Worm (Caenorhabditis elegans): ENCODE measurements around the gene cap-2.

cap-2 gene

ce11 chrII:10840067-10840466, 28.9 kb upstream of the cap-2 start (continued):
- TF ChIP-seq mdl-1 (tag; optimal IDR thresholded peaks at IDR 0.05) (peak; percentile 12 to 40), alr-1 (tag; optimal IDR thresholded peaks at IDR 0.05) (no peak), lin-11 (tag; optimal IDR thresholded peaks at IDR 0.05) (peak; percentile 53), crh-2 (tag; optimal IDR thresholded peaks at IDR 0.05) (peak; percentile 81), blmp-1 (tag; optimal IDR thresholded peaks at IDR 0.05; ENCODE audit: insufficient read depth) (peak; percentile 28), unc-55 (GFP tag; optimal IDR thresholded peaks at IDR 0.05) (peak; percentile 47), Y55F3AM.14 (GFP tag; optimal IDR thresholded peaks at IDR 0.05) (peak; percentile 74), skn-1 (tag; optimal IDR thresholded peaks at IDR 0.05) (no peak), zag-1 (tag; optimal IDR thresholded peaks at IDR 0.05) (peak; percentile 45), nhr-23 (tag; optimal IDR thresholded peaks at IDR 0.05) (no peak), ztf-4 (tag; optimal IDR thresholded peaks at IDR 0.05) (peak; percentile 39), R02D3.7 (tag; optimal IDR thresholded peaks at IDR 0.05) (peak; percentile 24), sma-9 (GFP tag; optimal IDR thresholded peaks at IDR 0.05) (peak; percentile 81), sma-9 (tag; optimal IDR thresholded peaks at IDR 0.05) (no peak)

DNA sequence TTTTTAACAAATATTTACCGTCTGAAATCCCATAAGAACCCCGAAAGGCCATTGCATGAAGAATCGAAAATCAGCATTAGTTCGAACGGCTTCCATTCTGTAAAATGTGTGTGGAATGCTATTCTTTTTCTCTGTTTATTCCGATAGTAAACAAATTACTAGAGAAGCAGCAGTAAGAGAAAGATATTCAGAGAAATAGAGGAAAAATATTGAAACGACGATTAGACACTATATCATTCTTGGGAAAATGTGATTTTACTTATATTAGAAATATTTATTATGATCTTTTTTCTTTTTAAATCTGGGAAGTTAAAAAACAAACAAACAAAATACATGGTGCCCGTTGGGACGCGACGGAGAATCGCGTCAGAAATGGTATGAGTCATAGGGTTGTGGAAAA, 25.5 kb upstream of the cap-2 start, which contains the start of gene M106.8:
Gene M106.8 (minus strand): TSS at position 101 of the 400 bp plus-strand sequence.
- TF ChIP-seq ceh-82 (tag; optimal IDR thresholded peaks at IDR 0.05) (no peak), ama-1 (optimal IDR thresholded peaks at IDR 0.05) (no peak), skn-1 (tag; optimal IDR thresholded peaks at IDR 0.05) (no peak), aly-2 (tag; optimal IDR thresholded peaks at IDR 0.05) (no peak), nhr-12 (tag; optimal IDR thresholded peaks at IDR 0.05) (no peak), nhr-237 (tag; optimal IDR thresholded peaks at IDR 0.05) (no peak), elt-1 (tag; optimal IDR thresholded peaks at IDR 0.05) (no peak)

DNA sequence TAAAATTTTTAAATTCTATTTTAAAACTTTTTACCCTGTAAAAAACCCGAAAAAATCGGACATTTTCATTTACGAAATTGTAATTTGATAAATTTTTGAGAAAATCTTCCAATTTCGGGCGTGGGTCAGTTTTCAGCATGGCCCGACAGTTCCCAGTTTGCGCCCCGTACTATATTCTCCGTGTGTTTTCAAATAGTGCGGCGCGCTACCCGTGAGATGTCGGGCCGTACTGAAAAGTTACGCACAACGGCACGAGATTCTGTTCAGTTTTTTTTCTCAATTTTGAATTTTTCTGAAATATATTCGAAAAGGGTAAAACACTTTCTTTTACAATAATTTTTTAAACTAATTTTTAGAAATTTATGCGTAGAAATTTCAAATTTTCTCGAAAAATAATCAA, 21.9 kb upstream of the cap-2 start:
- TF ChIP-seq nhr-23 (tag; optimal IDR thresholded peaks at IDR 0.05) (no peak), unc-62 (GFP tag; optimal IDR thresholded peaks at IDR 0.05) (no peak), mbf-1 (tag; optimal IDR thresholded peaks at IDR 0.05) (no peak), ceh-82 (tag; optimal IDR thresholded peaks at IDR 0.05) (no peak), unc-55 (GFP tag; optimal IDR thresholded peaks at IDR 0.05) (no peak), ztf-11 (tag; optimal IDR thresholded peaks at IDR 0.05) (no peak), dmd-4 (tag; optimal IDR thresholded peaks at IDR 0.05) (no peak), alr-1 (tag; optimal IDR thresholded peaks at IDR 0.05) (no peak), R02D3.7 (tag; optimal IDR thresholded peaks at IDR 0.05) (no peak)

ce11 chrII:10849903-10850302, 19.1 kb upstream of the cap-2 start, which contains the start of gene M106.2:
Gene M106.2 (minus strand): TSS chrII:10850003.
- TF ChIP-seq nhr-77 (tag; optimal IDR thresholded peaks at IDR 0.05) = no peak
- TF ChIP-seq mdl-1 (tag; optimal IDR thresholded peaks at IDR 0.05) = no peak
- TF ChIP-seq nhr-237 (tag; optimal IDR thresholded peaks at IDR 0.05) = no peak
- TF ChIP-seq lin-39 (tag; optimal IDR thresholded peaks at IDR 0.05) = no peak

DNA sequence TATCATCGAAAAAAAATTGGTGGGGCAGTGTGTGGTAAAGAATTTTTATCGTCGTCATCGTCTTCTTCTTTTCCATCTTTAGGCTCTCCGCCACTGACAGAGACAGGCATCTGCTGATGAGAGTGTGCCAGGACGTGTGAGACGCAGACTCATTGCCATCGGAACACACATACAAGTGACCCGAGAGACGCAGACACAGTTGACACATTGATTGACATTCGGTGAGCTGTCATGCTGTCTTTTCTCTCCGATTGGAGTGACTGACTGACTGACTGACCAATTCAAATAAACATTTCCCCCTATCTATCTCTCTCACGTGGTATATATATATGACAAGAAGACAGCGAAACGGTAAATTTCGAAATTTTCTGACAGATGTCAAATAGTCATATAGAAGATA, 17.9 kb upstream of the cap-2 start:
- TF ChIP-seq snpc-4 (tag; optimal IDR thresholded peaks at IDR 0.05) = peak; percentile 69
- peak; percentile 72 for TF ChIP-seq fos-1 (tag; optimal IDR thresholded peaks at IDR 0.05)
- TF ChIP-seq unc-62 (GFP tag; optimal IDR thresholded peaks at IDR 0.05) = peak; percentile 96
- TF ChIP-seq ztf-4 (tag; optimal IDR thresholded peaks at IDR 0.05) = peak; percentile 53
- TF ChIP-seq nhr-237 (tag; optimal IDR thresholded peaks at IDR 0.05) = no peak
- TF ChIP-seq nhr-129 (tag; optimal IDR thresholded peaks at IDR 0.05) = peak; percentile 87
- TF ChIP-seq mab-5 (tag; optimal IDR thresholded peaks at IDR 0.05) = peak; percentile 58
- no peak for TF ChIP-seq elt-3 (tag; optimal IDR thresholded peaks at IDR 0.05)
- no peak for TF ChIP-seq ZK546.5 (tag; optimal IDR thresholded peaks at IDR 0.05)
- peak; percentile 35 for TF ChIP-seq gmeb-1 (tag; optimal IDR thresholded peaks at IDR 0.05)
- TF ChIP-seq nhr-25 (tag; optimal IDR thresholded peaks at IDR 0.05) = peak; percentile 87
- peak; percentile 45 for TF ChIP-seq lin-13 (GFP tag; optimal IDR thresholded peaks at IDR 0.05)
- peak; percentile 89 for TF ChIP-seq crh-2 (tag; optimal IDR thresholded peaks at IDR 0.05)
- no peak for TF ChIP-seq unc-39 (tag; optimal IDR thresholded peaks at IDR 0.05)
- peak in 1 of 2 experiments; percentile 44 for TF ChIP-seq mdl-1 (tag; optimal IDR thresholded peaks at IDR 0.05)
- TF ChIP-seq zag-1 (tag; optimal IDR thresholded peaks at IDR 0.05) = no peak
- no peak for TF ChIP-seq nhr-12 (tag; optimal IDR thresholded peaks at IDR 0.05)
- peak; percentile 90 for TF ChIP-seq F13H6.1 (tag; optimal IDR thresholded peaks at IDR 0.05)
- no peak for TF ChIP-seq nhr-77 (tag; optimal IDR thresholded peaks at IDR 0.05)
- TF ChIP-seq nhr-11 (tag; optimal IDR thresholded peaks at IDR 0.05) = no peak
- TF ChIP-seq sem-4 (tag; optimal IDR thresholded peaks at IDR 0.05) = peak; percentile 70
- TF ChIP-seq C34F6.9 (tag; optimal IDR thresholded peaks at IDR 0.05) = peak; percentile 95
- TF ChIP-seq nhr-21 (tag; optimal IDR thresholded peaks at IDR 0.05) = peak; percentile 64
- TF ChIP-seq sma-9 (GFP tag; optimal IDR thresholded peaks at IDR 0.05) = peak; percentile 80
- no peak for TF ChIP-seq sma-9 (tag; optimal IDR thresholded peaks at IDR 0.05)
- TF ChIP-seq elt-1 (tag; optimal IDR thresholded peaks at IDR 0.05) = no peak
- TF ChIP-seq lsy-2 (tag; optimal IDR thresholded peaks at IDR 0.05) = peak; percentile 22 to 78
- TF ChIP-seq sma-3 (GFP tag; optimal IDR thresholded peaks at IDR 0.05) = peak; percentile 82
- peak; percentile 47 for TF ChIP-seq blmp-1 (tag; optimal IDR thresholded peaks at IDR 0.05; ENCODE audit: insufficient read depth)
- TF ChIP-seq ceh-16 (tag; optimal IDR thresholded peaks at IDR 0.05) = peak; percentile 55
- TF ChIP-seq nhr-6 (tag; optimal IDR thresholded peaks at IDR 0.05) = no peak
- TF ChIP-seq unc-55 (GFP tag; optimal IDR thresholded peaks at IDR 0.05) = peak; percentile 34
- TF ChIP-seq alr-1 (tag; optimal IDR thresholded peaks at IDR 0.05) = no peak

Data from whole organism, L2 larva.